Worm (Caenorhabditis elegans) whole organism, early embryonic: ENCODE results near the gene utp-20.

Experiments used
- ama-1 ChIP-seq: fragments of 150-350 bp; optimal IDR thresholded peaks from 2 replicates; lab custom pipeline; 2014
- ceh-36 ChIP-seq: sonication (generic microtip); optimal IDR thresholded peaks from 2 replicates; lab custom pipeline; 2016; ENCODE audit warnings: missing genetic modification characterization, inconsistent platforms, missing compliant biosample characterization
- pes-1 ChIP-seq: fragments of 200-800 bp; sonication (Bioruptor generic); IDR thresholded peaks from 2 replicates; pipeline ENCODE4 v1.3.6; 2022; ENCODE audit warnings: missing genetic modification reagents, missing genetic modification characterization, missing compliant biosample characterization
- tra-4 ChIP-seq: sonication (generic microtip); optimal IDR thresholded peaks from 2 replicates; lab custom pipeline; 2017; ENCODE audit warnings: missing genetic modification characterization, missing compliant biosample characterization

ce11 chrII:6598050-6598449 lies 61.9 kb downstream of the utp-20 start, which contains the start of gene dnj-8:
- TF ChIP-seq ama-1 (no peak), ceh-36 (tag; lab: Kevin White, UChicago) (no peak), pes-1 (GFP tag; lab: Robert Waterston, UW) (no peak), tra-4 (no peak)
